Worm (Caenorhabditis elegans) whole organism, young adult: ENCODE data around the gene fbxa-106.

Source experiments
- B0261.1 ChIP-seq: sonication (generic microtip); optimal IDR thresholded peaks from 2 replicates; lab custom pipeline; 2016; ENCODE audit warnings: mild to moderate bottlenecking, missing genetic modification characterization, moderate library complexity, missing compliant biosample characterization
- unc-130 ChIP-seq: sonication (generic microtip); optimal IDR thresholded peaks from 2 replicates; lab custom pipeline; 2016; ENCODE audit warnings: missing genetic modification reagents, missing genetic modification characterization, missing compliant biosample characterization
- xnd-1 ChIP-seq: sonication (generic microtip); optimal IDR thresholded peaks from 2 replicates; lab custom pipeline; 2016; ENCODE audit warnings: missing genotype, missing genetic modification reagents, missing genetic modification characterization, missing compliant biosample characterization

DNA sequence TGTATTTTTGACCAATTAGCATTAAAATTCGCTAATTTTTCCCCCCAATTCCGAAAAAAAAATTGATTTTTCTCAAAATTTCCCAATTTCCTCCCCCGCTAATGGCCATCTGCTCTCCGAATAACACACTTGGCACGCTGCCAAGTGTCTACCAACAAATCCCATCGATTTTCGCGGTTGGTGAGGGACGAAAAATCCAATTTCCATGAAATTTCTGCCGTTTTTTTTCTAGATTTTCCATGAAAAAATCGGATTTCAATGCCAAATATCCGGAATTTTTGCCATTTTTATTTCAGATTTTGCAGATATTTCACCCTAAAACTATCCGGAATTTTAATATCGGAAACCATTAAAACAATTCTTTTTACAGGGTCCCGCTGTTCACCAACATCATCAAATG lies 24.4 kb upstream of the fbxa-106 start:
- TF ChIP-seq B0261.1 (tag; lab: Kevin White, UChicago), result no peak
- TF ChIP-seq unc-130 (GFP tag; lab: Kevin White, UChicago), result no peak
- TF ChIP-seq xnd-1, result no peak
